Fruit fly (Drosophila melanogaster): ENCODE measurements around the gene RpL32.

Gene RpL32

dm6 chr3R:30061980-30062379 lies 16.0 kb upstream of the RpL32 start:
- TF ChIP-seq ovo (GFP tag; optimal IDR thresholded peaks at IDR 0.05): no peak
- TF ChIP-seq kay (GFP tag; ENCODE audit: borderline replicate concordance): peak; percentile 48
- TF ChIP-seq CG7045 (GFP tag; optimal IDR thresholded peaks at IDR 0.05): peak; percentile 30
- TF ChIP-seq cic (GFP tag; optimal IDR thresholded peaks at IDR 0.05): peak; percentile 35

DNA sequence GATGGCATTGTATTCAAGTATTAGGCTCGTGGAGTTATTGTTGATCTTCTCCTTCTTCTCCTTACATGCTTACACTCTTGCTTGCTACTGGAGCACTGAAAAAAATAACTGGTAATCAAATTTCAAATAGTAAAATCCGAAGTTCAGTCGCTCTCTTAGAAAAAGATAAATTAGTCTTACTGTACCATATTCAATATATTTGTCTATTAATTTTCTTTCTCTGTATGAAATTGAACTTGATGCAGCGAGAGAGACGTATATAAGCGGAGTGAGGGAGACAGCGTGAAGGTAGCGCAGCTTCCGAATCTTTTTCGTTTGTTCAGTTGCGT lies 15.2 kb upstream of the RpL32 start:
- TF ChIP-seq cnc (optimal IDR thresholded peaks at IDR 0.05) (no peak), CG12768 (GFP tag; optimal IDR thresholded peaks at IDR 0.05) (peak; percentile 26), kay (GFP tag; ENCODE audit: borderline replicate concordance) (no peak), CG14711 (tag; optimal IDR thresholded peaks at IDR 0.05) (peak; percentile 48), CG33017 (tag; optimal IDR thresholded peaks at IDR 0.05) (peak; percentile 38), bab1 (GFP tag; optimal IDR thresholded peaks at IDR 0.05) (no peak), CG7045 (GFP tag; optimal IDR thresholded peaks at IDR 0.05) (no peak), tj (GFP tag; optimal IDR thresholded peaks at IDR 0.05) (no peak), CG7101 (tag; optimal IDR thresholded peaks at IDR 0.05) (peak; percentile 56), Crg-1 (GFP tag; optimal IDR thresholded peaks at IDR 0.05) (no peak), Mnt (GFP tag; optimal IDR thresholded peaks at IDR 0.05) (peak; percentile 15), cic (GFP tag; optimal IDR thresholded peaks at IDR 0.05) (no peak)

dm6 chr3R:30060451-30061153 lies 14.6 kb upstream of the RpL32 start:
- no peak for TF ChIP-seq pad (GFP tag; optimal IDR thresholded peaks at IDR 0.05)
- TF ChIP-seq Clk (GFP tag; optimal IDR thresholded peaks at IDR 0.05): no peak
- TF ChIP-seq CG5204 (GFP tag; optimal IDR thresholded peaks at IDR 0.05): no peak
- TF ChIP-seq Crg-1 (GFP tag; optimal IDR thresholded peaks at IDR 0.05): no peak
- TF ChIP-seq tj (GFP tag; optimal IDR thresholded peaks at IDR 0.05): no peak
- TF ChIP-seq toe (GFP tag; optimal IDR thresholded peaks at IDR 0.05): no peak
- TF ChIP-seq cic (GFP tag; optimal IDR thresholded peaks at IDR 0.05): no peak
- TF ChIP-seq CG12768 (GFP tag; optimal IDR thresholded peaks at IDR 0.05): no peak
- no peak for TF ChIP-seq CG7101 (tag; optimal IDR thresholded peaks at IDR 0.05)
- TF ChIP-seq bab1 (GFP tag; optimal IDR thresholded peaks at IDR 0.05): no peak
- TF ChIP-seq CG11617 (GFP tag; optimal IDR thresholded peaks at IDR 0.05): no peak
- TF ChIP-seq Hr96 (GFP tag; optimal IDR thresholded peaks at IDR 0.05): no peak
- no peak for TF ChIP-seq CG14711 (tag; optimal IDR thresholded peaks at IDR 0.05)
- TF ChIP-seq Mnt (GFP tag; optimal IDR thresholded peaks at IDR 0.05): no peak
- no peak for TF ChIP-seq cnc (optimal IDR thresholded peaks at IDR 0.05)

- TF ChIP-seq Clk (GFP tag; optimal IDR thresholded peaks at IDR 0.05) (no peak), tj (GFP tag; optimal IDR thresholded peaks at IDR 0.05) (no peak), CG7101 (tag; optimal IDR thresholded peaks at IDR 0.05) (no peak), CG12768 (GFP tag; optimal IDR thresholded peaks at IDR 0.05) (no peak), toe (GFP tag; optimal IDR thresholded peaks at IDR 0.05) (no peak), CG1620 (GFP tag; optimal IDR thresholded peaks at IDR 0.05) (no peak), ovo (GFP tag; optimal IDR thresholded peaks at IDR 0.05) (no peak), CG7045 (GFP tag; optimal IDR thresholded peaks at IDR 0.05) (no peak), Hr96 (GFP tag; optimal IDR thresholded peaks at IDR 0.05) (no peak), Crg-1 (GFP tag; optimal IDR thresholded peaks at IDR 0.05) (no peak), CG11617 (GFP tag; optimal IDR thresholded peaks at IDR 0.05) (no peak), bab1 (GFP tag; optimal IDR thresholded peaks at IDR 0.05) (no peak), cnc (optimal IDR thresholded peaks at IDR 0.05) (no peak), pad (GFP tag; optimal IDR thresholded peaks at IDR 0.05) (no peak), cic (GFP tag; optimal IDR thresholded peaks at IDR 0.05) (no peak), CG5204 (GFP tag; optimal IDR thresholded peaks at IDR 0.05) (no peak), CG33017 (tag; optimal IDR thresholded peaks at IDR 0.05) (no peak), Mnt (GFP tag; optimal IDR thresholded peaks at IDR 0.05) (no peak), CG14711 (tag; optimal IDR thresholded peaks at IDR 0.05) (no peak), kay (GFP tag; ENCODE audit: borderline replicate concordance) (no peak)
These were observed 14.0 kb upstream of the RpL32 start for dm6 chr3R:30059944-30060343.

dm6 chr3R:30058057-30058868 lies 12.3 kb upstream of the RpL32 start, which contains the start of gene sima:
sima (plus strand) TSS chr3R:30058311.
- peak; percentile 40 for TF ChIP-seq CG11617 (GFP tag; optimal IDR thresholded peaks at IDR 0.05)
- peak; percentile 28 for TF ChIP-seq CG33017 (tag; optimal IDR thresholded peaks at IDR 0.05)
- peak; percentile 1 for TF ChIP-seq ovo (GFP tag; optimal IDR thresholded peaks at IDR 0.05)
- TF ChIP-seq CG12768 (GFP tag; optimal IDR thresholded peaks at IDR 0.05): peak; percentile 57
- TF ChIP-seq tj (GFP tag; optimal IDR thresholded peaks at IDR 0.05): no peak
- no peak for TF ChIP-seq pad (GFP tag; optimal IDR thresholded peaks at IDR 0.05)
- no peak for TF ChIP-seq cnc (optimal IDR thresholded peaks at IDR 0.05)
- no peak for TF ChIP-seq kay (GFP tag; ENCODE audit: borderline replicate concordance)
- no peak for TF ChIP-seq Crg-1 (GFP tag; optimal IDR thresholded peaks at IDR 0.05)
- no peak for TF ChIP-seq CG1620 (GFP tag; optimal IDR thresholded peaks at IDR 0.05)
- no peak for TF ChIP-seq CG7045 (GFP tag; optimal IDR thresholded peaks at IDR 0.05)
- peak; percentile 46 for TF ChIP-seq cic (GFP tag; optimal IDR thresholded peaks at IDR 0.05)
- TF ChIP-seq Clk (GFP tag; optimal IDR thresholded peaks at IDR 0.05): no peak
- TF ChIP-seq Hr96 (GFP tag; optimal IDR thresholded peaks at IDR 0.05): no peak
- TF ChIP-seq CG14711 (tag; optimal IDR thresholded peaks at IDR 0.05): peak; percentile 48
- TF ChIP-seq toe (GFP tag; optimal IDR thresholded peaks at IDR 0.05): peak; percentile 12
- peak; percentile 26 for TF ChIP-seq bab1 (GFP tag; optimal IDR thresholded peaks at IDR 0.05)
- peak; percentile 15 for TF ChIP-seq CG7101 (tag; optimal IDR thresholded peaks at IDR 0.05)
- TF ChIP-seq CG5204 (GFP tag; optimal IDR thresholded peaks at IDR 0.05): no peak
- TF ChIP-seq Mnt (GFP tag; optimal IDR thresholded peaks at IDR 0.05): peak; percentile 55

All from whole organism, adult.